Worm (Caenorhabditis elegans) whole organism, young adult: ENCODE measurements around the gene hipr-1.

ENCODE experiments used
- B0035.1 ChIP-seq: sonication (generic microtip); optimal IDR thresholded peaks from 2 replicates; lab custom pipeline; 2016; ENCODE audit warnings: missing genetic modification characterization, mild to moderate bottlenecking, missing compliant biosample characterization, missing genotype, missing genetic modification reagents
- B0261.1 ChIP-seq: sonication (generic microtip); optimal IDR thresholded peaks from 2 replicates; lab custom pipeline; 2016; ENCODE audit warnings: mild to moderate bottlenecking, missing genetic modification characterization, moderate library complexity, missing compliant biosample characterization
- F33H1.4 ChIP-seq: fragments of 200-800 bp; sonication (Bioruptor generic); IDR thresholded peaks from 2 replicates; pipeline ENCODE4 v1.3.6; 2022; ENCODE audit warnings: missing genetic modification reagents, missing genetic modification characterization, missing compliant biosample characterization
- F39B2.1 ChIP-seq: fragments of 200-800 bp; sonication (Bioruptor generic); IDR thresholded peaks from 2 replicates; pipeline ENCODE4 v1.3.6; 2022; ENCODE audit warnings: missing genetic modification reagents, missing genetic modification characterization, missing compliant biosample characterization
- F57A8.1 ChIP-seq: fragments of 200-800 bp; sonication (Bioruptor generic); optimal IDR thresholded peaks from 2 replicates; lab custom pipeline; 2018; ENCODE audit warnings: mild to moderate bottlenecking, missing genetic modification characterization, moderate library complexity, missing compliant biosample characterization
- F57C9.4 ChIP-seq: sonication (generic microtip); optimal IDR thresholded peaks from 2 replicates; lab custom pipeline; 2017; ENCODE audit warnings: mild to moderate bottlenecking, missing genetic modification characterization, missing compliant biosample characterization
- Y53G8AR.9 ChIP-seq: fragments of 200-800 bp; sonication (Bioruptor generic); conservative IDR thresholded peaks from 2 replicates; pipeline ENCODE4 v1.3.6; 2022; ENCODE audit warnings: missing genetic modification reagents, missing genetic modification characterization, missing compliant biosample characterization
- Y79H2A.3 ChIP-seq: fragments of 200-800 bp; sonication (Bioruptor generic); conservative IDR thresholded peaks from 2 replicates; pipeline ENCODE4 v1.3.6; 2022; ENCODE audit warnings: missing genetic modification reagents, missing genetic modification characterization, missing compliant biosample characterization
- Y95B8A.8 ChIP-seq: fragments of 200-800 bp; sonication (Bioruptor generic); IDR thresholded peaks from 2 replicates; pipeline ENCODE4 v1.3.6; 2022; ENCODE audit warnings: missing genetic modification reagents, missing genetic modification characterization, missing compliant biosample characterization
- ZK185.1 ChIP-seq: sonication (generic microtip); optimal IDR thresholded peaks from 2 replicates; lab custom pipeline; 2016; ENCODE audit warnings: mild to moderate bottlenecking, missing genetic modification characterization, missing compliant biosample characterization; ENCODE audit not compliant: poor library complexity, severe bottlenecking
- ama-1 ChIP-seq, 3 experiments: fragments of 150-350 bp in 1 of 3; sonication (generic microtip) in 2 of 3; optimal IDR thresholded peaks; 2 replicates each; lab custom pipeline; 2014 to 2018; ENCODE audit warnings: missing biosample characterization in 2 of 3, missing genetic modification characterization in 2 of 3, missing genetic modification reagents in 2 of 3
- aptf-2 ChIP-seq: fragments of 200-800 bp; sonication (Bioruptor generic); conservative IDR thresholded peaks from 2 replicates; pipeline ENCODE4 v1.3.6; 2022; ENCODE audit warnings: missing genetic modification reagents, missing genetic modification characterization, missing compliant biosample characterization
- aptf-3 ChIP-seq: fragments of 200-800 bp; sonication (Bioruptor generic); IDR thresholded peaks from 2 replicates; pipeline ENCODE4 v1.3.6; 2022; ENCODE audit warnings: missing genetic modification characterization, missing compliant biosample characterization
- atf-7 ChIP-seq: sonication (generic microtip); optimal IDR thresholded peaks from 2 replicates; lab custom pipeline; 2017; ENCODE audit warnings: mild to moderate bottlenecking, missing genetic modification characterization, missing compliant biosample characterization
- athp-1 ChIP-seq: sonication (generic microtip); optimal IDR thresholded peaks from 2 replicates; lab custom pipeline; 2017; ENCODE audit warnings: mild to moderate bottlenecking, missing genetic modification characterization, missing compliant biosample characterization
- attf-6 ChIP-seq: fragments of 200-800 bp; sonication (Bioruptor generic); IDR thresholded peaks from 2 replicates; pipeline ENCODE4 v1.3.6; 2022; ENCODE audit warnings: missing genetic modification reagents, missing genetic modification characterization, missing compliant biosample characterization
- bed-1 ChIP-seq: fragments of 200-800 bp; sonication (Bioruptor generic); IDR thresholded peaks from 2 replicates; pipeline ENCODE4 v1.3.6; 2022; ENCODE audit warnings: missing genetic modification reagents, missing genetic modification characterization, missing compliant biosample characterization
- ccch-3 ChIP-seq: fragments of 200-800 bp; sonication (Bioruptor generic); optimal IDR thresholded peaks from 2 replicates; lab custom pipeline; 2018; ENCODE audit warnings: mild to moderate bottlenecking, missing genetic modification characterization, missing compliant biosample characterization
- cebp-2 ChIP-seq: fragments of 200-800 bp; sonication (Bioruptor generic); IDR thresholded peaks from 2 replicates; pipeline ENCODE4 v1.3.6; 2022; ENCODE audit warnings: missing genetic modification characterization, missing compliant biosample characterization
- ceh-91 ChIP-seq: fragments of 200-800 bp; sonication (Bioruptor generic); IDR thresholded peaks from 2 replicates; pipeline ENCODE4 v1.3.6; 2022; ENCODE audit warnings: missing genetic modification reagents, missing genetic modification characterization, missing compliant biosample characterization
- dox-1 ChIP-seq: fragments of 200-800 bp; sonication (Bioruptor generic); IDR thresholded peaks from 2 replicates; pipeline ENCODE4 v1.3.6; 2022; ENCODE audit warnings: missing genetic modification reagents, missing genetic modification characterization, missing compliant biosample characterization
- dpff-1 ChIP-seq: sonication (generic microtip); optimal IDR thresholded peaks from 2 replicates; lab custom pipeline; 2017; ENCODE audit warnings: mild to moderate bottlenecking, missing genetic modification characterization, missing compliant biosample characterization
- dpl-1 ChIP-seq: fragments of 150-350 bp; optimal IDR thresholded peaks from 2 replicates; lab custom pipeline; 2014; ENCODE audit warnings: missing biosample characterization, missing genetic modification reagents, missing genetic modification characterization
- egrh-3 ChIP-seq: fragments of 200-800 bp; sonication (Bioruptor generic); IDR thresholded peaks from 2 replicates; pipeline ENCODE4 v1.3.6; 2022; ENCODE audit warnings: missing genetic modification reagents, missing genetic modification characterization, missing compliant biosample characterization
- ets-4 ChIP-seq: fragments of 200-800 bp; sonication (Bioruptor generic); optimal IDR thresholded peaks from 2 replicates; lab custom pipeline; 2018; ENCODE audit warnings: mild to moderate bottlenecking, missing genetic modification characterization, missing compliant biosample characterization
- fkh-3 ChIP-seq: sonication (generic microtip); optimal IDR thresholded peaks from 2 replicates; lab custom pipeline; 2016; ENCODE audit warnings: mild to moderate bottlenecking, missing genetic modification characterization, missing compliant biosample characterization
- hmg-1.2 ChIP-seq: fragments of 200-800 bp; sonication (Bioruptor generic); IDR thresholded peaks from 2 replicates; pipeline ENCODE4 v1.3.6; 2022; ENCODE audit warnings: missing genetic modification reagents, missing genetic modification characterization, missing compliant biosample characterization
- lag-1 ChIP-seq: fragments of 200-800 bp; sonication (Bioruptor generic); IDR thresholded peaks from 2 replicates; pipeline ENCODE4 v1.3.6; 2022; ENCODE audit warnings: missing genetic modification reagents, missing genetic modification characterization, missing compliant biosample characterization
- lin-40 ChIP-seq: sonication (generic microtip); optimal IDR thresholded peaks from 2 replicates; lab custom pipeline; 2016; ENCODE audit warnings: missing genetic modification characterization, mild to moderate bottlenecking, missing compliant biosample characterization, missing genotype, missing genetic modification reagents
- pha-4 ChIP-seq: fragments of 150-350 bp; sonication (generic microtip); optimal IDR thresholded peaks from 2 replicates; lab custom pipeline; 2014; ENCODE audit warnings: missing biosample characterization, missing genetic modification reagents, missing genetic modification characterization
- rec-8 ChIP-seq, 2 experiments: sonication (generic microtip); optimal IDR thresholded peaks; 2 replicates each; lab custom pipeline; 2016; ENCODE audit warnings: mild to moderate bottlenecking in 2 of 2, missing genetic modification characterization in 2 of 2, missing genetic modification reagents in 2 of 2, missing genotype in 2 of 2, missing biosample characterization in 1 of 2, missing compliant biosample characterization in 1 of 2, moderate library complexity in 1 of 2
- repo-1 ChIP-seq: sonication (generic microtip); optimal IDR thresholded peaks from 2 replicates; lab custom pipeline; 2017; ENCODE audit warnings: mild to moderate bottlenecking, missing genetic modification characterization, missing compliant biosample characterization
- rpc-1 ChIP-seq, 2 experiments: fragments of 150-350 bp in 1 of 2; sonication (generic microtip) in 1 of 2; optimal IDR thresholded peaks; 2 replicates each; lab custom pipeline; 2014 to 2018; ENCODE audit warnings: missing biosample characterization in 1 of 2, missing genetic modification characterization in 1 of 2, missing genetic modification reagents in 1 of 2, missing genotype in 1 of 2
- snpc-1.3 ChIP-seq: sonication (generic microtip); optimal IDR thresholded peaks from 2 replicates; lab custom pipeline; 2017; ENCODE audit warnings: missing genetic modification characterization, mild to moderate bottlenecking, missing compliant biosample characterization, antibody characterized with exemption, moderate library complexity, missing genotype, missing genetic modification reagents; ENCODE audit not compliant: insufficient read depth
- snpc-4 ChIP-seq, 5 experiments: fragments of 150-350 bp in 1 of 5; sonication (generic microtip) in 4 of 5; optimal IDR thresholded peaks; 2 replicates each; lab custom pipeline; 2014 to 2018; ENCODE audit warnings: missing genetic modification characterization in 5 of 5, missing biosample characterization in 3 of 5, antibody characterized with exemption in 2 of 5, mild to moderate bottlenecking in 2 of 5, missing compliant biosample characterization in 2 of 5, missing genotype in 2 of 5, moderate library complexity in 2 of 5, missing genetic modification reagents in 1 of 5
- somi-1 ChIP-seq: fragments of 200-800 bp; sonication (Bioruptor generic); optimal IDR thresholded peaks from 2 replicates; lab custom pipeline; 2018; ENCODE audit warnings: mild to moderate bottlenecking, missing genetic modification characterization, missing compliant biosample characterization
- tbp1 ChIP-seq: fragments of 200-800 bp; sonication (Bioruptor generic); optimal IDR thresholded peaks from 2 replicates; lab custom pipeline; 2018; ENCODE audit warnings: mild to moderate bottlenecking, missing genetic modification characterization, missing compliant biosample characterization
- tlf-1 ChIP-seq: fragments of 200-800 bp; sonication (Bioruptor generic); optimal IDR thresholded peaks from 2 replicates; lab custom pipeline; 2018; ENCODE audit warnings: mild to moderate bottlenecking, missing genetic modification characterization, missing compliant biosample characterization
- unc-130 ChIP-seq: sonication (generic microtip); optimal IDR thresholded peaks from 2 replicates; lab custom pipeline; 2016; ENCODE audit warnings: missing genetic modification reagents, missing genetic modification characterization, missing compliant biosample characterization
- ztf-18 ChIP-seq: sonication (generic microtip); optimal IDR thresholded peaks from 2 replicates; lab custom pipeline; 2016; ENCODE audit warnings: missing genotype, mild to moderate bottlenecking, missing genetic modification characterization, missing compliant biosample characterization
- ztf-28 ChIP-seq: fragments of 200-800 bp; sonication (Bioruptor generic); IDR thresholded peaks from 2 replicates; pipeline ENCODE4 v1.3.6; 2022; ENCODE audit warnings: missing genetic modification reagents, missing genetic modification characterization, missing compliant biosample characterization
- ztf-6 ChIP-seq: fragments of 200-800 bp; sonication (Bioruptor generic); IDR thresholded peaks from 2 replicates; pipeline ENCODE4 v1.3.6; 2022; ENCODE audit warnings: missing genetic modification reagents, missing genetic modification characterization, missing compliant biosample characterization

Gene hipr-1

ce11 chrIII:8683679-8684263 lies 36.2 kb upstream of the hipr-1 start, which contains the start of gene fli-1 (continued):
- peak; percentile 70 for TF ChIP-seq ZK185.1 (tag; lab: Kevin White, UChicago)
- peak; percentile 79 for TF ChIP-seq dox-1
- no peak for TF ChIP-seq snpc-4 (GFP tag; optimal IDR thresholded peaks at IDR 0.05; lab: Kevin White, UChicago)
- TF ChIP-seq snpc-4 (tag; optimal IDR thresholded peaks at IDR 0.05; lab: Kevin White, UChicago) = peak in 1 of 4 experiments; percentile 21
- peak; percentile 76 for TF ChIP-seq ceh-91
- TF ChIP-seq Y79H2A.3 (GFP tag; lab: Robert Waterston, UW) = 0 out of 2 replicates have a peak, but pooled peaks have one; percentile 36
- TF ChIP-seq snpc-1.3 (tag; lab: Kevin White, UChicago) = peak; percentile 16
- no peak for TF ChIP-seq ztf-6
- no peak for TF ChIP-seq ama-1 (optimal IDR thresholded peaks at IDR 0.05; lab: Kevin White, UChicago)
- TF ChIP-seq ama-1 (GFP tag; optimal IDR thresholded peaks at IDR 0.05; lab: Kevin White, UChicago) = no peak
- TF ChIP-seq repo-1 (tag; lab: Kevin White, UChicago) = no peak
- TF ChIP-seq egrh-3 (GFP tag; lab: Robert Waterston, UW) = no peak
- no peak for TF ChIP-seq fkh-3
- peak; percentile 88 for TF ChIP-seq unc-130 (GFP tag; lab: Kevin White, UChicago)
- TF ChIP-seq F33H1.4 = peak; percentile 75
- TF ChIP-seq tlf-1 (GFP tag; lab: Kevin White, UChicago) = peak; percentile 16
- no peak for TF ChIP-seq aptf-3 (GFP tag; lab: Robert Waterston, UW)
- no peak for TF ChIP-seq bed-1 (GFP tag; lab: Robert Waterston, UW)
- no peak for TF ChIP-seq rpc-1 (optimal IDR thresholded peaks at IDR 0.05; lab: Kevin White, UChicago)
- no peak for TF ChIP-seq rpc-1 (tag; optimal IDR thresholded peaks at IDR 0.05; lab: Kevin White, UChicago)
- TF ChIP-seq tbp1 (GFP tag; lab: Kevin White, UChicago) = peak; percentile 35
- TF ChIP-seq pha-4 (tag; lab: Kevin White, UChicago) = no peak
- peak; percentile 72 for TF ChIP-seq dpl-1 (GFP tag; lab: Kevin White, UChicago)
- no peak for TF ChIP-seq aptf-2
- TF ChIP-seq ets-4 (GFP tag; lab: Kevin White, UChicago) = no peak
- TF ChIP-seq athp-1 (tag; lab: Kevin White, UChicago) = peak; percentile 45
- 0 out of 2 replicates have a peak, but pooled peaks have one; percentile 22 for TF ChIP-seq hmg-1.2 (GFP tag; lab: Robert Waterston, UW)
- TF ChIP-seq ztf-28 = peak; percentile 91
- TF ChIP-seq Y53G8AR.9 = no peak
- no peak for TF ChIP-seq ccch-3 (GFP tag; lab: Kevin White, UChicago)
- no peak for TF ChIP-seq dpff-1
- TF ChIP-seq ztf-18 (tag; lab: Kevin White, UChicago) = peak; percentile 48
- TF ChIP-seq Y95B8A.8 (GFP tag; lab: Robert Waterston, UW) = 0 out of 2 replicates have a peak, but pooled peaks have one; percentile 29
- TF ChIP-seq F57A8.1 (GFP tag; lab: Kevin White, UChicago) = no peak

ce11 chrIII:8684421-8684820 lies 35.6 kb upstream of the hipr-1 start, which contains the start of gene anmt-1:
Gene anmt-1 (plus strand): TSS chrIII:8684808.
- TF ChIP-seq F57C9.4 (no peak), hmg-1.2 (GFP tag; lab: Robert Waterston, UW) (peak; percentile 35; the same call in 1 of the 2 replicates)

ce11 chrIII:8685590-8686240 lies 34.3 kb upstream of the hipr-1 start:
- no peak for TF ChIP-seq F39B2.1
- TF ChIP-seq snpc-1.3 (tag; lab: Kevin White, UChicago) = no peak
- TF ChIP-seq hmg-1.2 (GFP tag; lab: Robert Waterston, UW) = peak; percentile 26; the same call in 1 of the 2 replicates
- TF ChIP-seq ceh-91 = no peak
- TF ChIP-seq B0261.1 (tag; lab: Kevin White, UChicago) = no peak
- TF ChIP-seq repo-1 (tag; lab: Kevin White, UChicago) = peak; percentile 71
- 0 out of 2 replicates have a peak, but pooled peaks have one; percentile 7 for TF ChIP-seq cebp-2 (GFP tag; lab: Robert Waterston, UW)
- no peak for TF ChIP-seq lag-1
- TF ChIP-seq Y95B8A.8 (GFP tag; lab: Robert Waterston, UW) = no peak
- peak; percentile 32 for TF ChIP-seq B0035.1 (tag; lab: Kevin White, UChicago)
- TF ChIP-seq lin-40 (tag; lab: Kevin White, UChicago) = no peak
- TF ChIP-seq F57A8.1 (GFP tag; lab: Kevin White, UChicago) = no peak
- TF ChIP-seq tbp1 (GFP tag; lab: Kevin White, UChicago) = no peak
- peak; percentile 70 for TF ChIP-seq atf-7 (tag; lab: Kevin White, UChicago)
- no peak for TF ChIP-seq attf-6
- TF ChIP-seq rec-8 (tag; optimal IDR thresholded peaks at IDR 0.05; lab: Kevin White, UChicago) = no peak
- no peak for TF ChIP-seq somi-1 (GFP tag; lab: Kevin White, UChicago)
- TF ChIP-seq dox-1 = no peak
